Fruit fly (Drosophila melanogaster) whole organism, embryonic: Measurements from ENCODE around the gene Strip.

Experiments
- Ets97D ChIP-seq: fragments of 200-800 bp; sonication (Bioruptor generic); optimal IDR thresholded peaks from 3 replicates; lab custom pipeline; 2016; ENCODE audit warnings: missing biosample characterization, missing genetic modification characterization
- gt ChIP-seq: fragments of 200-800 bp; sonication (Bioruptor generic); IDR thresholded peaks from 2 replicates; pipeline ENCODE4 v1.3.6; 2022; ENCODE audit warnings: missing biosample characterization, missing genetic modification characterization

dm6 chr3L:3319223-3319643 is 9.4 kb downstream of the Strip start, which contains the start of the genes PIG-C, CG12016 and Dpm2:
- TF ChIP-seq Ets97D (GFP tag; lab: Kevin White, UChicago) (peak; percentile 77), gt (GFP tag; lab: Robert Waterston, UW) (no peak)
